Worm (Caenorhabditis elegans) whole organism, L4 larva: ENCODE data around the gene nmy-3.

Source experiments
- F37D6.2 ChIP-seq: sonication (generic microtip); optimal IDR thresholded peaks from 2 replicates; lab custom pipeline; 2016; ENCODE audit warnings: mild to moderate bottlenecking, missing genetic modification characterization, missing compliant biosample characterization
- T20F7.1 ChIP-seq: fragments of 200-800 bp; sonication (Bioruptor generic); optimal IDR thresholded peaks from 2 replicates; lab custom pipeline; 2018; ENCODE audit warnings: mild to moderate bottlenecking, missing genetic modification characterization, missing compliant biosample characterization
- Y48G9A.11 ChIP-seq: fragments of 200-800 bp; sonication (Bioruptor generic); IDR thresholded peaks from 2 replicates; pipeline ENCODE4 v1.3.6; 2022; ENCODE audit warnings: missing genetic modification reagents, missing genetic modification characterization, missing compliant biosample characterization
- Y5F2A.4 ChIP-seq: fragments of 200-800 bp; sonication (Bioruptor generic); optimal IDR thresholded peaks from 2 replicates; lab custom pipeline; 2018; ENCODE audit warnings: mild to moderate bottlenecking, missing genetic modification characterization, missing compliant biosample characterization
- ZK546.5 ChIP-seq, 2 experiments: sonication (generic microtip); optimal IDR thresholded peaks; 2 replicates each; lab custom pipeline; 2017; ENCODE audit warnings: missing biosample characterization in 2 of 2, missing genetic modification characterization in 2 of 2
- aha-1 ChIP-seq: fragments of 150-350 bp; peaks from one replicate; lab custom pipeline; 2014; ENCODE audit warnings: missing biosample characterization, missing genetic modification characterization
- ceh-20 ChIP-seq: fragments of 200-800 bp; sonication (Bioruptor generic); IDR thresholded peaks from 2 replicates; pipeline ENCODE4 v1.3.6; 2022; ENCODE audit warnings: missing genetic modification reagents, missing genetic modification characterization, missing compliant biosample characterization
- ceh-32 ChIP-seq: sonication (generic microtip); optimal IDR thresholded peaks from 2 replicates; lab custom pipeline; 2016; ENCODE audit warnings: mild to moderate bottlenecking, missing genetic modification characterization, missing compliant biosample characterization; ENCODE audit not compliant: poor library complexity
- ceh-82 ChIP-seq: sonication (generic microtip); optimal IDR thresholded peaks from 2 replicates; lab custom pipeline; 2017; ENCODE audit warnings: missing biosample characterization, missing genetic modification characterization
- cey-2 ChIP-seq: sonication (generic microtip); optimal IDR thresholded peaks from 3 replicates; lab custom pipeline; 2017; ENCODE audit warnings: missing genetic modification characterization, mild to moderate bottlenecking, missing compliant biosample characterization, antibody characterized with exemption, borderline replicate concordance; ENCODE audit not compliant: insufficient read depth
- daf-12 ChIP-seq: fragments of 150-350 bp; optimal IDR thresholded peaks from 2 replicates; lab custom pipeline; 2014; ENCODE audit warnings: missing biosample characterization, missing genetic modification reagents, missing genetic modification characterization
- daf-16 ChIP-seq, 3 experiments: sonication (generic microtip); optimal IDR thresholded peaks; 2 replicates each; lab custom pipeline; 2016 to 2017; ENCODE audit warnings: missing genetic modification characterization in 3 of 3, missing genetic modification reagents in 3 of 3, mild to moderate bottlenecking in 2 of 3, missing compliant biosample characterization in 2 of 3, missing biosample characterization in 1 of 3, moderate library complexity in 1 of 3
- dmd-6 ChIP-seq: fragments of 200-800 bp; sonication (Bioruptor generic); IDR thresholded peaks from 2 replicates; pipeline ENCODE4 v1.3.6; 2022; ENCODE audit warnings: missing genetic modification reagents, missing genetic modification characterization, missing compliant biosample characterization
- dmd-8 ChIP-seq: fragments of 200-800 bp; sonication (Bioruptor generic); IDR thresholded peaks from 2 replicates; pipeline ENCODE4 v1.3.6; 2022; ENCODE audit warnings: missing genetic modification characterization, missing compliant biosample characterization
- duxl-1 ChIP-seq: sonication (generic microtip); optimal IDR thresholded peaks from 2 replicates; lab custom pipeline; 2016; ENCODE audit warnings: mild to moderate bottlenecking, missing genetic modification characterization, moderate library complexity, missing compliant biosample characterization; ENCODE audit not compliant: poor library complexity
- egl-43 ChIP-seq: fragments of 200-800 bp; sonication (Bioruptor generic); IDR thresholded peaks from 2 replicates; pipeline ENCODE4 v1.3.6; 2022; ENCODE audit warnings: missing genetic modification reagents, missing genetic modification characterization, missing compliant biosample characterization
- fos-1 ChIP-seq: fragments of 150-350 bp; optimal IDR thresholded peaks from 2 replicates; lab custom pipeline; 2014; ENCODE audit warnings: missing biosample characterization, missing genetic modification characterization
- hlh-11 ChIP-seq: fragments of 200-800 bp; sonication (Bioruptor generic); optimal IDR thresholded peaks from 2 replicates; lab custom pipeline; 2018; ENCODE audit warnings: mild to moderate bottlenecking, missing genetic modification characterization, missing compliant biosample characterization
- lin-1 ChIP-seq: fragments of 200-800 bp; sonication (Bioruptor generic); IDR thresholded peaks from 2 replicates; pipeline ENCODE4 v1.3.6; 2022; ENCODE audit warnings: missing genetic modification reagents, missing genetic modification characterization, missing compliant biosample characterization
- madf-5 ChIP-seq, 2 experiments: fragments of 200-800 bp; sonication (Bioruptor generic); IDR thresholded peaks; 2 replicates each; pipeline ENCODE4 v1.3.6; 2022; ENCODE audit warnings: missing compliant biosample characterization in 2 of 2, missing genetic modification characterization in 2 of 2
- mdt-29 ChIP-seq: fragments of 200-800 bp; sonication (Bioruptor generic); IDR thresholded peaks from 2 replicates; pipeline ENCODE4 v1.3.6; 2022; ENCODE audit warnings: missing genetic modification reagents, missing genetic modification characterization, missing compliant biosample characterization
- mep-1 ChIP-seq: fragments of 150-350 bp; sonication (generic microtip); optimal IDR thresholded peaks from 3 replicates; lab custom pipeline; 2014; ENCODE audit warnings: missing biosample characterization, missing genetic modification characterization
- mes-2 ChIP-seq: sonication (generic microtip); optimal IDR thresholded peaks from 2 replicates; lab custom pipeline; 2016; ENCODE audit warnings: missing genotype, mild to moderate bottlenecking, missing genetic modification characterization, missing compliant biosample characterization; ENCODE audit not compliant: poor library complexity, severe bottlenecking
- nhr-102 ChIP-seq: sonication (generic microtip); optimal IDR thresholded peaks from 2 replicates; lab custom pipeline; 2016; ENCODE audit warnings: mild to moderate bottlenecking, missing genetic modification characterization, moderate library complexity, missing compliant biosample characterization
- nhr-28 ChIP-seq: fragments of 150-350 bp; optimal IDR thresholded peaks from 2 replicates; lab custom pipeline; 2014; ENCODE audit warnings: missing biosample characterization, missing genetic modification characterization
- nhr-41 ChIP-seq: fragments of 200-800 bp; sonication (Bioruptor generic); IDR thresholded peaks from 2 replicates; pipeline ENCODE4 v1.3.6; 2022; ENCODE audit warnings: missing genetic modification reagents, missing genetic modification characterization, missing compliant biosample characterization
- nhr-42 ChIP-seq: fragments of 200-800 bp; sonication (Bioruptor generic); IDR thresholded peaks from 2 replicates; pipeline ENCODE4 v1.3.6; 2022; ENCODE audit warnings: missing genetic modification characterization, missing compliant biosample characterization
- nhr-48 ChIP-seq: sonication (generic microtip); optimal IDR thresholded peaks from 2 replicates; lab custom pipeline; 2016; ENCODE audit warnings: mild to moderate bottlenecking, missing genetic modification characterization, missing compliant biosample characterization
- pha-4 ChIP-seq, 2 experiments: fragments of 150-350 bp in 1 of 2; fragments of 200-800 bp in 1 of 2; sonication (Bioruptor generic) in 1 of 2; IDR thresholded peaks in 1 of 2; optimal IDR thresholded peaks in 1 of 2; 2 replicates each; pipeline versions ENCODE4 v1.3.6 to Lab custom; 2014 to 2022; ENCODE audit warnings: missing genetic modification characterization in 2 of 2, missing genetic modification reagents in 2 of 2, missing biosample characterization in 1 of 2, missing compliant biosample characterization in 1 of 2
- php-3 ChIP-seq: fragments of 200-800 bp; sonication (Bioruptor generic); IDR thresholded peaks from 2 replicates; pipeline ENCODE4 v1.3.6; 2022; ENCODE audit warnings: missing genetic modification reagents, missing genetic modification characterization, missing compliant biosample characterization
- pqm-1 ChIP-seq: sonication (generic microtip); optimal IDR thresholded peaks from 2 replicates; lab custom pipeline; 2017; ENCODE audit warnings: missing biosample characterization, missing genetic modification characterization
- sdz-12 ChIP-seq: fragments of 200-800 bp; sonication (Bioruptor generic); optimal IDR thresholded peaks from 2 replicates; lab custom pipeline; 2018; ENCODE audit warnings: mild to moderate bottlenecking, missing genetic modification characterization, missing compliant biosample characterization
- set-16 ChIP-seq: fragments of 200-800 bp; sonication (Bioruptor generic); IDR thresholded peaks from 2 replicates; pipeline ENCODE4 v1.3.6; 2022; ENCODE audit warnings: missing genetic modification reagents, missing genetic modification characterization, missing compliant biosample characterization
- snpc-1.2 ChIP-seq: fragments of 200-800 bp; sonication (Bioruptor generic); IDR thresholded peaks from 2 replicates; pipeline ENCODE4 v1.3.6; 2022; ENCODE audit warnings: missing genetic modification reagents, missing genetic modification characterization, missing compliant biosample characterization
- tag-97 ChIP-seq: fragments of 200-800 bp; sonication (Bioruptor generic); IDR thresholded peaks from 2 replicates; pipeline ENCODE4 v1.3.6; 2022; ENCODE audit warnings: missing genetic modification characterization, missing compliant biosample characterization
- tra-1 ChIP-seq: fragments of 200-800 bp; sonication (Bioruptor generic); IDR thresholded peaks from 2 replicates; pipeline ENCODE4 v1.3.6; 2022; ENCODE audit warnings: missing genetic modification reagents, missing genetic modification characterization, missing compliant biosample characterization
- unc-62 ChIP-seq, 3 experiments: fragments of 150-350 bp in 1 of 3; sonication (generic microtip); optimal IDR thresholded peaks in 2 of 3; peaks in 1 of 3; 1 replicate in 1 of 3; 2 replicates in 2 of 3; lab custom pipeline; 2014 to 2017; ENCODE audit warnings: missing biosample characterization in 3 of 3, missing genetic modification characterization in 3 of 3, missing genetic modification reagents in 3 of 3, missing genotype in 1 of 3

The nmy-3 gene

ce11 chrIV:9261687-9262086, 12.6 kb upstream of the nmy-3 start, which contains the start of gene col-120:
Gene col-120 (minus strand): TSS chrIV:9261787.
- TF ChIP-seq php-3 (GFP tag; lab: Robert Waterston, UW) (no peak), nhr-102 (tag; lab: Kevin White, UChicago) (no peak), nhr-48 (tag; lab: Kevin White, UChicago) (peak; percentile 22), unc-62 (GFP tag; optimal IDR thresholded peaks at IDR 0.05 in 1 of 2; lab: Kevin White, UChicago) (peak in 1 of 2 experiments; percentile 55), unc-62 (tag; optimal IDR thresholded peaks at IDR 0.05; lab: Kevin White, UChicago) (no peak), pqm-1 (tag; lab: Kevin White, UChicago) (no peak)

- TF ChIP-seq daf-12 (tag; lab: Kevin White, UChicago) (no peak), daf-16 (GFP tag; optimal IDR thresholded peaks at IDR 0.05; lab: Kevin White, UChicago) (no peak), daf-16 (tag; optimal IDR thresholded peaks at IDR 0.05; lab: Kevin White, UChicago) (no peak), aha-1 (tag; lab: Kevin White, UChicago) (peak; percentile 1), unc-62 (GFP tag; optimal IDR thresholded peaks at IDR 0.05 in 1 of 2; lab: Kevin White, UChicago) (peak in 1 of 2 experiments; percentile 92), unc-62 (tag; optimal IDR thresholded peaks at IDR 0.05; lab: Kevin White, UChicago) (no peak)
Measured at ce11 chrIV:9262295-9262694, 12.0 kb upstream of the nmy-3 start.

- TF ChIP-seq madf-5 (GFP tag; IDR thresholded peaks at IDR 0.05; lab: Robert Waterston, UW) (0 out of 4 replicates have a peak, but pooled peaks of 1 of the 2 experiments have one; percentile 23), egl-43 (GFP tag; lab: Robert Waterston, UW) (0 out of 2 replicates have a peak, but pooled peaks have one; percentile 34), set-16 (GFP tag; lab: Robert Waterston, UW) (0 out of 2 replicates have a peak, but pooled peaks have one; percentile 42), nhr-28 (no peak)
Measured at ce11 chrIV:9263812-9264320, 10.4 kb upstream of the nmy-3 start, which contains the start of gene flh-1. Gene flh-1 (minus strand): TSS chrIV:9264270.

- no peak for TF ChIP-seq tra-1 (GFP tag; lab: Robert Waterston, UW)
Measured at ce11 chrIV:9264513-9264912, 9.8 kb upstream of the nmy-3 start.

ce11 chrIV:9266464-9266863, 7.8 kb upstream of the nmy-3 start, which contains the start of gene Y11D7A.19:
Gene Y11D7A.19 (minus strand): TSS chrIV:9266564.
- no peak for TF ChIP-seq nhr-102 (tag; lab: Kevin White, UChicago)
- TF ChIP-seq duxl-1 (tag; lab: Kevin White, UChicago) = no peak
- TF ChIP-seq unc-62 (GFP tag; optimal IDR thresholded peaks at IDR 0.05 in 1 of 2; lab: Kevin White, UChicago) = no peak
- no peak for TF ChIP-seq unc-62 (tag; optimal IDR thresholded peaks at IDR 0.05; lab: Kevin White, UChicago)
- no peak for TF ChIP-seq dmd-6
- no peak for TF ChIP-seq T20F7.1 (GFP tag; lab: Kevin White, UChicago)
- TF ChIP-seq ceh-20 (GFP tag; lab: Robert Waterston, UW) = no peak
- no peak for TF ChIP-seq php-3 (GFP tag; lab: Robert Waterston, UW)
- no peak for TF ChIP-seq fos-1 (tag; lab: Kevin White, UChicago)
- no peak for TF ChIP-seq F37D6.2 (tag; lab: Kevin White, UChicago)
- no peak for TF ChIP-seq tag-97 (GFP tag; lab: Robert Waterston, UW)
- no peak for TF ChIP-seq sdz-12
- no peak for TF ChIP-seq hlh-11 (tag; lab: Kevin White, UChicago)
- no peak for TF ChIP-seq Y48G9A.11 (GFP tag; lab: Robert Waterston, UW)
- TF ChIP-seq pha-4 (GFP tag; IDR thresholded peaks at IDR 0.05; lab: Robert Waterston, UW) = no peak
- no peak for TF ChIP-seq pha-4 (tag; optimal IDR thresholded peaks at IDR 0.05; lab: Kevin White, UChicago)

- TF ChIP-seq aha-1 (tag; lab: Kevin White, UChicago) (no peak), mdt-29 (GFP tag; lab: Robert Waterston, UW) (no peak), snpc-1.2 (GFP tag; lab: Robert Waterston, UW) (no peak), ceh-32 (no peak), mep-1 (tag; lab: Kevin White, UChicago) (no peak), ZK546.5 (tag; optimal IDR thresholded peaks at IDR 0.05; lab: Kevin White, UChicago) (no peak), nhr-42 (GFP tag; lab: Robert Waterston, UW) (no peak), set-16 (GFP tag; lab: Robert Waterston, UW) (no peak), nhr-48 (tag; lab: Kevin White, UChicago) (no peak), lin-1 (GFP tag; lab: Robert Waterston, UW) (no peak), nhr-41 (no peak), mes-2 (tag; lab: Kevin White, UChicago) (no peak), ceh-82 (tag; lab: Kevin White, UChicago) (no peak), ceh-20 (GFP tag; lab: Robert Waterston, UW) (no peak), cey-2 (no peak), Y5F2A.4 (no peak), dmd-8 (GFP tag; lab: Robert Waterston, UW) (no peak)
Measured at ce11 chrIV:9267581-9267980, 6.7 kb upstream of the nmy-3 start.
